Fruit fly (Drosophila melanogaster) whole organism, embryonic: Measurements from ENCODE around the gene Kua.

Source experiments
- Adf1 ChIP-seq: fragments of 200-800 bp; sonication (Bioruptor generic); IDR thresholded peaks from 2 replicates; pipeline ENCODE4 v1.3.6; 2022; ENCODE audit warnings: missing biosample characterization, missing genetic modification characterization
- Asciz ChIP-seq: fragments of 200-800 bp; sonication (Bioruptor generic); optimal IDR thresholded peaks from 2 replicates; lab custom pipeline; 2017; ENCODE audit warnings: missing biosample characterization, mild to moderate bottlenecking, missing genetic modification characterization, missing genetic modification reagents
- Atf6 ChIP-seq: fragments of 200-800 bp; sonication (Bioruptor generic); IDR thresholded peaks from 2 replicates; pipeline ENCODE4 v1.3.6; 2022; ENCODE audit warnings: missing biosample characterization, missing genetic modification characterization
- Bgb ChIP-seq: fragments of 200-800 bp; sonication (Bioruptor generic); IDR thresholded peaks from 2 replicates; pipeline ENCODE4 v1.3.6; 2022; ENCODE audit warnings: missing biosample characterization, missing genetic modification characterization; ENCODE audit not compliant: partially characterized antibody
- BtbVII ChIP-seq: fragments of 200-800 bp; sonication (Bioruptor generic); optimal IDR thresholded peaks from 3 replicates; lab custom pipeline; 2017; ENCODE audit warnings: missing biosample characterization, mild to moderate bottlenecking, missing genetic modification characterization
- C15 ChIP-seq: fragments of 200-800 bp; sonication (Bioruptor generic); IDR thresholded peaks from 3 replicates; pipeline ENCODE4 v1.3.6; 2022; ENCODE audit warnings: missing biosample characterization, missing genetic modification characterization
- CG10959 ChIP-seq: fragments of 200-800 bp; sonication (Bioruptor generic); IDR thresholded peaks from 2 replicates; pipeline ENCODE4 v1.3.6; 2022; ENCODE audit warnings: missing biosample characterization, missing genetic modification characterization
- CG10979 ChIP-seq: fragments of 200-800 bp; sonication (Bioruptor generic); optimal IDR thresholded peaks from 2 replicates; lab custom pipeline; 2018; ENCODE audit warnings: missing biosample characterization, mild to moderate bottlenecking, missing genetic modification characterization, moderate library complexity
- CG11247 ChIP-seq: fragments of 200-800 bp; sonication (Bioruptor generic); IDR thresholded peaks from 2 replicates; pipeline ENCODE4 v1.3.6; 2022; ENCODE audit warnings: missing biosample characterization, missing genetic modification characterization
- CG11456 ChIP-seq: fragments of 200-800 bp; sonication (Bioruptor generic); IDR thresholded peaks from 3 replicates; pipeline ENCODE4 v1.3.6; 2022; ENCODE audit warnings: missing biosample characterization, missing genetic modification characterization
- CG12391 ChIP-seq: fragments of 200-800 bp; sonication (Bioruptor generic); optimal IDR thresholded peaks from 3 replicates; lab custom pipeline; 2018; ENCODE audit warnings: missing biosample characterization, mild to moderate bottlenecking, missing genetic modification characterization, moderate library complexity
- CG14014 ChIP-seq: fragments of 200-800 bp; sonication (Bioruptor generic); IDR thresholded peaks from 2 replicates; pipeline ENCODE4 v1.3.6; 2022; ENCODE audit warnings: missing biosample characterization, missing genetic modification characterization
- CG15073 ChIP-seq: fragments of 200-800 bp; sonication (Bioruptor generic); optimal IDR thresholded peaks from 2 replicates; lab custom pipeline; 2016; ENCODE audit warnings: missing biosample characterization, missing genetic modification characterization
- CG1603 ChIP-seq: fragments of 200-800 bp; sonication (Bioruptor generic); optimal IDR thresholded peaks from 2 replicates; lab custom pipeline; 2019; ENCODE audit warnings: missing biosample characterization, mild to moderate bottlenecking, missing genetic modification characterization, moderate library complexity
- CG16813 ChIP-seq: fragments of 200-800 bp; sonication (Bioruptor generic); IDR thresholded peaks from 3 replicates; pipeline ENCODE4 v1.3.6; 2022; ENCODE audit warnings: missing biosample characterization, missing genetic modification characterization; ENCODE audit not compliant: partially characterized antibody
- CG17802 ChIP-seq: fragments of 200-800 bp; sonication (Bioruptor generic); optimal IDR thresholded peaks from 2 replicates; lab custom pipeline; 2018; ENCODE audit warnings: missing biosample characterization, mild to moderate bottlenecking, missing genetic modification characterization, moderate library complexity
- CG1792 ChIP-seq: fragments of 200-800 bp; sonication (Bioruptor generic); optimal IDR thresholded peaks from 2 replicates; lab custom pipeline; 2016; ENCODE audit warnings: missing biosample characterization, missing genetic modification characterization
- CG18619 ChIP-seq: fragments of 200-800 bp; sonication (Bioruptor generic); optimal IDR thresholded peaks from 3 replicates; lab custom pipeline; 2017; ENCODE audit warnings: missing biosample characterization, mild to moderate bottlenecking, missing genetic modification characterization
- CG7357 ChIP-seq: fragments of 200-800 bp; sonication (Bioruptor generic); IDR thresholded peaks from 3 replicates; pipeline ENCODE4 v1.3.6; 2022; ENCODE audit warnings: missing biosample characterization, missing genetic modification characterization
- CG8290 ChIP-seq, 3 experiments: fragments of 200-800 bp; sonication (Bioruptor generic); optimal IDR thresholded peaks; 2 replicates each; lab custom pipeline; 2016 to 2019; ENCODE audit warnings: missing biosample characterization in 3 of 3, missing genetic modification characterization in 3 of 3, mild to moderate bottlenecking in 2 of 3, moderate library complexity in 1 of 3
- CG9817 ChIP-seq: fragments of 200-800 bp; sonication (Bioruptor generic); optimal IDR thresholded peaks from 2 replicates; lab custom pipeline; 2018; ENCODE audit warnings: missing biosample characterization, mild to moderate bottlenecking, missing genetic modification characterization, moderate library complexity
- CkIIα-i1 ChIP-seq: fragments of 200-800 bp; sonication (Bioruptor generic); IDR thresholded peaks from 2 replicates; pipeline ENCODE4 v1.3.6; 2022; ENCODE audit warnings: missing biosample characterization, missing genetic modification characterization
- D19A ChIP-seq: fragments of 200-800 bp; optimal IDR thresholded peaks from 3 replicates; lab custom pipeline; 2019; ENCODE audit warnings: missing biosample characterization, mild to moderate bottlenecking, missing genetic modification characterization, moderate library complexity
- Dp ChIP-seq: fragments of 200-800 bp; sonication (Bioruptor generic); optimal IDR thresholded peaks from 2 replicates; lab custom pipeline; 2018; ENCODE audit warnings: missing biosample characterization, mild to moderate bottlenecking, missing genetic modification characterization, moderate library complexity
- Drgx ChIP-seq: fragments of 200-800 bp; sonication (Bioruptor generic); IDR thresholded peaks from 2 replicates; pipeline ENCODE4 v1.3.6; 2022; ENCODE audit warnings: missing biosample characterization, missing genetic modification characterization
- ERR ChIP-seq: fragments of 200-800 bp; sonication (Bioruptor generic); optimal IDR thresholded peaks from 2 replicates; lab custom pipeline; 2016; ENCODE audit warnings: missing biosample characterization, missing genetic modification characterization
- H2.0 ChIP-seq: fragments of 200-800 bp; sonication (Bioruptor generic); IDR thresholded peaks from 2 replicates; pipeline ENCODE4 v1.3.6; 2022; ENCODE audit warnings: missing biosample characterization, missing genetic modification characterization
- Hsf ChIP-seq: fragments of 200-800 bp; sonication (Bioruptor generic); optimal IDR thresholded peaks from 3 replicates; lab custom pipeline; 2016; ENCODE audit warnings: missing biosample characterization, missing genetic modification characterization
- Oli ChIP-seq: fragments of 200-800 bp; sonication (Bioruptor generic); optimal IDR thresholded peaks from 2 replicates; lab custom pipeline; 2018; ENCODE audit warnings: missing biosample characterization, mild to moderate bottlenecking, missing genetic modification characterization, moderate library complexity
- PHDP ChIP-seq: fragments of 200-800 bp; sonication (Bioruptor generic); optimal IDR thresholded peaks from 3 replicates; lab custom pipeline; 2018; ENCODE audit warnings: missing biosample characterization, mild to moderate bottlenecking, missing genetic modification characterization, moderate library complexity
- Rx ChIP-seq: fragments of 200-800 bp; sonication (Bioruptor generic); IDR thresholded peaks from 2 replicates; pipeline ENCODE4 v1.3.6; 2022; ENCODE audit warnings: missing biosample characterization, missing genetic modification characterization
- Tbp ChIP-seq: fragments of >200 bp; optimal IDR thresholded peaks from 2 replicates; lab custom pipeline; 2018; ENCODE audit warnings: missing biosample characterization, missing genetic modification characterization
- Xrp1 ChIP-seq: fragments of 200-800 bp; sonication (Bioruptor generic); IDR thresholded peaks from 2 replicates; pipeline ENCODE4 v1.3.6; 2022; ENCODE audit warnings: missing biosample characterization, missing genetic modification characterization
- bab2 ChIP-seq: fragments of 200-800 bp; sonication (Bioruptor generic); optimal IDR thresholded peaks from 2 replicates; lab custom pipeline; 2016; ENCODE audit warnings: missing biosample characterization, missing genetic modification characterization
- crol ChIP-seq: fragments of 200-800 bp; sonication (Bioruptor generic); IDR thresholded peaks from 2 replicates; pipeline ENCODE4 v1.3.6; 2022; ENCODE audit warnings: missing biosample characterization, missing genetic modification characterization
- dan ChIP-seq: fragments of 200-800 bp; sonication (Bioruptor generic); IDR thresholded peaks from 2 replicates; pipeline ENCODE4 v1.3.6; 2022; ENCODE audit warnings: missing biosample characterization, missing genetic modification characterization
- dysf ChIP-seq: fragments of 200-800 bp; sonication (Bioruptor generic); IDR thresholded peaks from 3 replicates; pipeline ENCODE4 v1.3.6; 2022; ENCODE audit warnings: missing biosample characterization, missing genetic modification characterization
- en ChIP-seq: fragments of 200-800 bp; sonication (Bioruptor generic); optimal IDR thresholded peaks from 2 replicates; lab custom pipeline; 2016; ENCODE audit warnings: missing biosample characterization, missing genetic modification characterization
- exex ChIP-seq: fragments of 200-800 bp; sonication (Bioruptor generic); optimal IDR thresholded peaks from 4 replicates; lab custom pipeline; 2018; ENCODE audit warnings: missing biosample characterization, mild to moderate bottlenecking, missing genetic modification characterization, moderate library complexity
- gsb-n ChIP-seq: fragments of 200-800 bp; sonication (Bioruptor generic); optimal IDR thresholded peaks from 3 replicates; lab custom pipeline; 2018; ENCODE audit warnings: missing biosample characterization, mild to moderate bottlenecking, missing genetic modification characterization
- inv ChIP-seq: fragments of 200-800 bp; sonication (Bioruptor generic); IDR thresholded peaks from 2 replicates; pipeline ENCODE4 v1.3.6; 2022; ENCODE audit warnings: missing biosample characterization, missing genetic modification characterization; ENCODE audit not compliant: partially characterized antibody
- jigr1 ChIP-seq: fragments of 200-800 bp; sonication (Bioruptor generic); IDR thresholded peaks from 3 replicates; pipeline ENCODE4 v1.3.6; 2022; ENCODE audit warnings: missing biosample characterization, missing genetic modification characterization
- lbe ChIP-seq: fragments of 200-800 bp; sonication (Bioruptor generic); optimal IDR thresholded peaks from 2 replicates; lab custom pipeline; 2016; ENCODE audit warnings: missing biosample characterization, mild to moderate bottlenecking, missing genetic modification characterization
- nmo ChIP-seq: fragments of 200-800 bp; sonication (Bioruptor generic); optimal IDR thresholded peaks from 2 replicates; lab custom pipeline; 2018; ENCODE audit warnings: missing biosample characterization, mild to moderate bottlenecking, missing genetic modification characterization, moderate library complexity
- pfk ChIP-seq: fragments of 200-800 bp; sonication (Bioruptor generic); optimal IDR thresholded peaks from 2 replicates; lab custom pipeline; 2018; ENCODE audit warnings: missing biosample characterization, mild to moderate bottlenecking, missing genetic modification characterization, moderate library complexity
- prd ChIP-seq, 3 experiments: fragments of >200 bp in 2 of 3; fragments of 200-800 bp in 1 of 3; sonication (Bioruptor generic) in 1 of 3; optimal IDR thresholded peaks in 2 of 3; IDR thresholded peaks in 1 of 3; 2 replicates in 2 of 3; 3 replicates in 1 of 3; pipeline versions ENCODE4 v1.3.6 to Lab custom; 2017 to 2022; ENCODE audit warnings: missing biosample characterization in 1 of 3, missing genetic modification characterization in 1 of 3
- sc ChIP-seq, 3 experiments: fragments of >200 bp in 2 of 3; fragments of 200-800 bp in 1 of 3; sonication (Bioruptor generic) in 1 of 3; optimal IDR thresholded peaks; 2 replicates in 2 of 3; 3 replicates in 1 of 3; lab custom pipeline; 2017; ENCODE audit warnings: mild to moderate bottlenecking in 1 of 3, missing biosample characterization in 1 of 3, missing genetic modification characterization in 1 of 3, missing genetic modification reagents in 1 of 3
- stc ChIP-seq: fragments of 200-800 bp; sonication (Bioruptor generic); IDR thresholded peaks from 2 replicates; pipeline ENCODE4 v1.3.6; 2022; ENCODE audit warnings: missing biosample characterization, missing genetic modification characterization
- tio ChIP-seq: fragments of 200-800 bp; sonication (Bioruptor generic); optimal IDR thresholded peaks from 2 replicates; lab custom pipeline; 2017; ENCODE audit warnings: missing biosample characterization, missing genetic modification characterization, inconsistent platforms

Gene Kua

dm6 chr2L:20061018-20061657 lies 36.2 kb upstream of the Kua start, which contains the start of the genes barr and lok (continued):
- TF ChIP-seq CG17802 (peak; percentile 3), Drgx (no peak), C15 (GFP tag; lab: Robert Waterston, UW) (no peak), Adf1 (GFP tag; lab: Robert Waterston, UW) (no peak), nmo (GFP tag; lab: Kevin White, UChicago) (peak; percentile 76), CG7357 (GFP tag; lab: Robert Waterston, UW) (0 out of 3 replicates have a peak, but pooled peaks have one; percentile 36), sc (optimal IDR thresholded peaks at IDR 0.05; lab: Kevin White, UChicago) (no peak), sc (GFP tag; optimal IDR thresholded peaks at IDR 0.05; lab: Kevin White, UChicago) (peak; percentile 23), pfk (GFP tag; lab: Kevin White, UChicago) (no peak), CG1603 (peak; percentile 17), CG8290 (GFP tag; optimal IDR thresholded peaks at IDR 0.05; lab: Kevin White, UChicago) (peak; percentile 57), CG8290 (tag; optimal IDR thresholded peaks at IDR 0.05; lab: Kevin White, UChicago) (peak in 1 of 2 experiments; percentile 33), exex (peak; percentile 19), dan (GFP tag; lab: Robert Waterston, UW) (no peak), jigr1 (no peak), CG10979 (tag; lab: Kevin White, UChicago) (peak; percentile 17), CkIIα-i1 (GFP tag; lab: Robert Waterston, UW) (no peak), PHDP (tag; lab: Kevin White, UChicago) (peak; percentile 5), crol (no peak), lbe (GFP tag; lab: Kevin White, UChicago) (no peak), Xrp1 (GFP tag; lab: Robert Waterston, UW) (peak; percentile 23; the same call in 1 of the 2 replicates), prd (optimal IDR thresholded peaks at IDR 0.05; lab: Kevin White, UChicago) (no peak), prd (GFP tag; IDR thresholded peaks at IDR 0.05; lab: Robert Waterston, UW) (peak; percentile 57; the same call in 2 of the 3 replicates), Atf6 (no peak), en (GFP tag; lab: Kevin White, UChicago) (peak; percentile 9), CG16813 (GFP tag; lab: Robert Waterston, UW) (no peak), Oli (tag; lab: Kevin White, UChicago) (peak; percentile 46), Hsf (GFP tag; lab: Kevin White, UChicago) (peak; percentile 70), ERR (GFP tag; lab: Kevin White, UChicago) (no peak), bab2 (GFP tag; lab: Kevin White, UChicago) (peak; percentile 24), Rx (GFP tag; lab: Robert Waterston, UW) (no peak), Bgb (GFP tag; lab: Robert Waterston, UW) (no peak), CG11456 (GFP tag; lab: Robert Waterston, UW) (no peak), CG9817 (tag; lab: Kevin White, UChicago) (peak; percentile 65), BtbVII (no peak), Asciz (GFP tag; lab: Kevin White, UChicago) (no peak), Tbp (GFP tag; lab: Kevin White, UChicago) (no peak), CG10959 (GFP tag; lab: Robert Waterston, UW) (no peak), D19A (tag; lab: Kevin White, UChicago) (no peak), CG1792 (GFP tag; lab: Kevin White, UChicago) (no peak), inv (GFP tag; lab: Robert Waterston, UW) (no peak), H2.0 (GFP tag; lab: Robert Waterston, UW) (no peak), CG11247 (no peak), CG18619 (GFP tag; lab: Kevin White, UChicago) (peak; percentile 58), CG14014 (GFP tag; lab: Robert Waterston, UW) (0 out of 2 replicates have a peak, but pooled peaks have one; percentile 7), CG15073 (GFP tag; lab: Kevin White, UChicago) (no peak), dysf (GFP tag; lab: Robert Waterston, UW) (peak; percentile 49; the same call in 1 of the 3 replicates), Dp (GFP tag; lab: Kevin White, UChicago) (peak; percentile 57), tio (GFP tag; lab: Kevin White, UChicago) (no peak), stc (GFP tag; lab: Robert Waterston, UW) (no peak), CG12391 (tag; lab: Kevin White, UChicago) (peak; percentile 66), gsb-n (tag; lab: Kevin White, UChicago) (no peak)
